Fruit fly (Drosophila melanogaster) whole organism, embryonic: ENCODE data around the gene in.
A peak's percentile ranks its signal among the peaks of the same experiment; 100 is the strongest.

Experiments
- Atf-2 ChIP-seq: fragments of 200-800 bp; sonication (Bioruptor generic); optimal IDR thresholded peaks from 2 replicates; lab custom pipeline; 2016; ENCODE audit warnings: missing biosample characterization, missing genetic modification characterization
- Atf6 ChIP-seq: fragments of 200-800 bp; sonication (Bioruptor generic); IDR thresholded peaks from 2 replicates; pipeline ENCODE4 v1.3.6; 2022; ENCODE audit warnings: missing biosample characterization, missing genetic modification characterization
- CG10209 ChIP-seq: fragments of 200-800 bp; sonication (Bioruptor generic); optimal IDR thresholded peaks from 3 replicates; lab custom pipeline; 2017; ENCODE audit warnings: missing biosample characterization, mild to moderate bottlenecking, missing genetic modification characterization, missing genetic modification reagents
- CG11504 ChIP-seq: fragments of 200-800 bp; sonication (Bioruptor generic); optimal IDR thresholded peaks from 3 replicates; lab custom pipeline; 2019; ENCODE audit warnings: missing biosample characterization, mild to moderate bottlenecking, missing genetic modification characterization, moderate library complexity
- CG11723 ChIP-seq: fragments of 200-800 bp; sonication (Bioruptor generic); optimal IDR thresholded peaks from 2 replicates; lab custom pipeline; 2017; ENCODE audit warnings: missing biosample characterization, mild to moderate bottlenecking, missing genetic modification characterization
- CG12155 ChIP-seq: fragments of 200-800 bp; sonication (Bioruptor generic); optimal IDR thresholded peaks from 3 replicates; lab custom pipeline; 2016; ENCODE audit warnings: missing biosample characterization, missing genetic modification characterization
- CG14014 ChIP-seq: fragments of 200-800 bp; sonication (Bioruptor generic); IDR thresholded peaks from 2 replicates; pipeline ENCODE4 v1.3.6; 2022; ENCODE audit warnings: missing biosample characterization, missing genetic modification characterization
- CG14441 ChIP-seq: fragments of 200-800 bp; sonication (Bioruptor generic); IDR thresholded peaks from 2 replicates; pipeline ENCODE4 v1.3.6; 2022; ENCODE audit warnings: missing biosample characterization, missing genetic modification characterization
- CG15073 ChIP-seq: fragments of 200-800 bp; sonication (Bioruptor generic); optimal IDR thresholded peaks from 2 replicates; lab custom pipeline; 2016; ENCODE audit warnings: missing biosample characterization, missing genetic modification characterization
- CG15479 ChIP-seq: fragments of 200-800 bp; sonication (Bioruptor generic); optimal IDR thresholded peaks from 3 replicates; lab custom pipeline; 2019; ENCODE audit warnings: missing biosample characterization, mild to moderate bottlenecking, missing genetic modification characterization, moderate library complexity
- CG15514 ChIP-seq: fragments of 200-800 bp; sonication (Bioruptor generic); optimal IDR thresholded peaks from 3 replicates; lab custom pipeline; 2017; ENCODE audit warnings: missing biosample characterization, missing genetic modification characterization, mild to moderate bottlenecking, moderate library complexity, missing genetic modification reagents
- CG17328 ChIP-seq: fragments of 200-800 bp; sonication (Bioruptor generic); IDR thresholded peaks from 2 replicates; pipeline ENCODE4 v1.3.6; 2022; ENCODE audit warnings: missing biosample characterization, missing genetic modification characterization
- CG17385 ChIP-seq: fragments of 200-800 bp; sonication (Bioruptor generic); optimal IDR thresholded peaks from 3 replicates; lab custom pipeline; 2018; ENCODE audit warnings: missing biosample characterization, mild to moderate bottlenecking, missing genetic modification characterization
- CG17829 ChIP-seq: fragments of 200-800 bp; optimal IDR thresholded peaks from 2 replicates; lab custom pipeline; 2019; ENCODE audit warnings: missing biosample characterization, mild to moderate bottlenecking, missing genetic modification characterization, moderate library complexity
- CG17912 ChIP-seq: fragments of 200-800 bp; sonication (Bioruptor generic); optimal IDR thresholded peaks from 2 replicates; lab custom pipeline; 2018; ENCODE audit warnings: missing biosample characterization, mild to moderate bottlenecking, missing genetic modification characterization
- CG2129 ChIP-seq: fragments of 200-800 bp; sonication (Bioruptor generic); IDR thresholded peaks from 2 replicates; pipeline ENCODE4 v1.3.6; 2022; ENCODE audit warnings: missing biosample characterization, missing genetic modification characterization; ENCODE audit not compliant: partially characterized antibody
- CG30431 ChIP-seq: fragments of 200-800 bp; sonication (Bioruptor generic); optimal IDR thresholded peaks from 2 replicates; lab custom pipeline; 2017; ENCODE audit warnings: missing biosample characterization, missing genetic modification characterization
- CG31224 ChIP-seq: fragments of 200-800 bp; sonication (Bioruptor generic); IDR thresholded peaks from 2 replicates; pipeline ENCODE4 v1.3.6; 2022; ENCODE audit warnings: missing biosample characterization, missing genetic modification characterization
- CG32532 ChIP-seq: fragments of 200-800 bp; sonication (Bioruptor generic); IDR thresholded peaks from 2 replicates; pipeline ENCODE4 v1.3.6; 2022; ENCODE audit warnings: missing biosample characterization, missing genetic modification characterization
- CG32772 ChIP-seq: fragments of 200-800 bp; sonication (Bioruptor generic); IDR thresholded peaks from 2 replicates; pipeline ENCODE4 v1.3.6; 2022; ENCODE audit warnings: missing biosample characterization, missing genetic modification characterization
- CG34224 ChIP-seq: fragments of 200-800 bp; sonication (Bioruptor generic); IDR thresholded peaks from 3 replicates; pipeline ENCODE4 v1.3.6; 2022; ENCODE audit warnings: missing biosample characterization, missing genetic modification characterization; ENCODE audit not compliant: partially characterized antibody
- CG43689 ChIP-seq: fragments of 200-800 bp; sonication (Bioruptor generic); IDR thresholded peaks from 2 replicates; pipeline ENCODE4 v1.3.6; 2022; ENCODE audit warnings: missing biosample characterization, missing genetic modification characterization
- CG6175 ChIP-seq: fragments of 200-800 bp; sonication (Bioruptor generic); IDR thresholded peaks from 3 replicates; pipeline ENCODE4 v1.3.6; 2022; ENCODE audit warnings: missing biosample characterization, missing genetic modification characterization
- CG7556 ChIP-seq: fragments of 200-800 bp; sonication (Bioruptor generic); optimal IDR thresholded peaks from 2 replicates; lab custom pipeline; 2017; ENCODE audit warnings: missing biosample characterization, mild to moderate bottlenecking, missing genetic modification characterization
- CG7839 ChIP-seq: fragments of 200-800 bp; sonication (Bioruptor generic); optimal IDR thresholded peaks from 3 replicates; lab custom pipeline; 2018; ENCODE audit warnings: missing biosample characterization, mild to moderate bottlenecking, missing genetic modification characterization, moderate library complexity
- CG7928 ChIP-seq: fragments of 200-800 bp; sonication (Bioruptor generic); optimal IDR thresholded peaks from 2 replicates; lab custom pipeline; 2017; ENCODE audit warnings: missing biosample characterization, mild to moderate bottlenecking, missing genetic modification characterization
- Dfd ChIP-seq, 2 experiments: fragments of >200 bp; optimal IDR thresholded peaks; 2 replicates each; lab custom pipeline; 2017; ENCODE audit warnings: missing biosample characterization in 2 of 2, missing genetic modification characterization in 2 of 2
- Doc2 ChIP-seq: fragments of 200-800 bp; sonication (Bioruptor generic); IDR thresholded peaks from 2 replicates; pipeline ENCODE4 v1.3.6; 2022; ENCODE audit warnings: missing biosample characterization, missing genetic modification characterization
- Doc3 ChIP-seq: fragments of 200-800 bp; sonication (Bioruptor generic); IDR thresholded peaks from 3 replicates; pipeline ENCODE4 v1.3.6; 2022; ENCODE audit warnings: missing biosample characterization, missing genetic modification characterization; ENCODE audit not compliant: partially characterized antibody
- Eip74EF ChIP-seq, 2 experiments: fragments of 200-800 bp in 1 of 2; fragments of >200 bp in 1 of 2; sonication (Bioruptor generic) in 1 of 2; optimal IDR thresholded peaks; 2 replicates each; lab custom pipeline; 2017 to 2019; ENCODE audit warnings: missing biosample characterization in 2 of 2, missing genetic modification characterization in 2 of 2, mild to moderate bottlenecking in 1 of 2, moderate library complexity in 1 of 2
- Hr51 ChIP-seq, 2 experiments: fragments of 200-800 bp; sonication (Bioruptor generic); optimal IDR thresholded peaks; 2 replicates in 1 of 2; 3 replicates in 1 of 2; lab custom pipeline; 2016 to 2018; ENCODE audit warnings: missing biosample characterization in 2 of 2, missing genetic modification characterization in 2 of 2, mild to moderate bottlenecking in 1 of 2, moderate library complexity in 1 of 2
- Jarid2 ChIP-seq: fragments of 200-800 bp; sonication (Bioruptor generic); optimal IDR thresholded peaks from 3 replicates; lab custom pipeline; 2017; ENCODE audit warnings: mild to moderate bottlenecking, missing biosample characterization, missing genetic modification reagents, missing genetic modification characterization
- Max ChIP-seq: fragments of 200-800 bp; sonication (Bioruptor generic); optimal IDR thresholded peaks from 2 replicates; lab custom pipeline; 2016; ENCODE audit warnings: missing biosample characterization, mild to moderate bottlenecking, missing genetic modification characterization
- PHDP ChIP-seq: fragments of 200-800 bp; sonication (Bioruptor generic); optimal IDR thresholded peaks from 3 replicates; lab custom pipeline; 2018; ENCODE audit warnings: missing biosample characterization, mild to moderate bottlenecking, missing genetic modification characterization, moderate library complexity
- Side ChIP-seq: fragments of 200-800 bp; sonication (Bioruptor generic); optimal IDR thresholded peaks from 2 replicates; lab custom pipeline; 2016; ENCODE audit warnings: missing biosample characterization, missing genetic modification characterization
- Spps ChIP-seq: fragments of 200-800 bp; sonication (Bioruptor generic); optimal IDR thresholded peaks from 2 replicates; lab custom pipeline; 2018; ENCODE audit warnings: missing biosample characterization, mild to moderate bottlenecking, missing genetic modification characterization
- Stat92E ChIP-seq, 3 experiments: fragments of >200 bp in 2 of 3; fragments of 200-800 bp in 1 of 3; sonication (Bioruptor generic) in 1 of 3; optimal IDR thresholded peaks; 2 replicates each; lab custom pipeline; 2017 to 2019; ENCODE audit warnings: missing biosample characterization in 3 of 3, missing genetic modification characterization in 3 of 3, mild to moderate bottlenecking in 1 of 3, moderate library complexity in 1 of 3
- da ChIP-seq: fragments of 200-800 bp; sonication (Bioruptor generic); optimal IDR thresholded peaks from 2 replicates; lab custom pipeline; 2016; ENCODE audit warnings: missing biosample characterization, missing genetic modification characterization
- dpn ChIP-seq, 2 experiments: fragments of 200-800 bp; sonication (Bioruptor generic); optimal IDR thresholded peaks; 3 replicates each; lab custom pipeline; 2016; ENCODE audit warnings: missing biosample characterization in 2 of 2, missing genetic modification characterization in 2 of 2
- dysf ChIP-seq: fragments of 200-800 bp; sonication (Bioruptor generic); IDR thresholded peaks from 3 replicates; pipeline ENCODE4 v1.3.6; 2022; ENCODE audit warnings: missing biosample characterization, missing genetic modification characterization
- esg ChIP-seq: fragments of 200-800 bp; sonication (Bioruptor generic); conservative IDR thresholded peaks from 2 replicates; pipeline ENCODE4 v1.3.6; 2022; ENCODE audit warnings: missing biosample characterization, missing genetic modification characterization
- ken ChIP-seq: fragments of 200-800 bp; sonication (Bioruptor generic); IDR thresholded peaks from 3 replicates; pipeline ENCODE4 v1.3.6; 2022; ENCODE audit warnings: missing biosample characterization, missing genetic modification characterization
- oc ChIP-seq: fragments of 200-800 bp; sonication (Bioruptor generic); optimal IDR thresholded peaks from 2 replicates; lab custom pipeline; 2018; ENCODE audit warnings: missing biosample characterization, mild to moderate bottlenecking, missing genetic modification characterization, moderate library complexity
- rib ChIP-seq: fragments of 200-800 bp; sonication (Bioruptor generic); IDR thresholded peaks from 2 replicates; pipeline ENCODE4 v1.3.6; 2022; ENCODE audit warnings: missing biosample characterization, missing genetic modification characterization
- sd ChIP-seq: fragments of 200-800 bp; sonication (Bioruptor generic); optimal IDR thresholded peaks from 3 replicates; lab custom pipeline; 2018; ENCODE audit warnings: missing biosample characterization, mild to moderate bottlenecking, missing genetic modification characterization, moderate library complexity
- sens ChIP-seq: fragments of 200-800 bp; sonication (Bioruptor generic); peaks from one replicate; lab custom pipeline; 2016; ENCODE audit warnings: missing biosample characterization, missing genetic modification characterization
- sisA ChIP-seq: fragments of 200-800 bp; sonication (Bioruptor generic); IDR thresholded peaks from 2 replicates; pipeline ENCODE4 v1.3.6; 2022; ENCODE audit warnings: missing biosample characterization, missing genetic modification characterization
- tna ChIP-seq: fragments of 200-800 bp; sonication (Bioruptor generic); IDR thresholded peaks from 2 replicates; pipeline ENCODE4 v1.3.6; 2022; ENCODE audit warnings: missing biosample characterization, missing genetic modification characterization; ENCODE audit not compliant: partially characterized antibody
- vnd ChIP-seq: fragments of 200-800 bp; sonication (Bioruptor generic); IDR thresholded peaks from 3 replicates; pipeline ENCODE4 v1.3.6; 2022; ENCODE audit warnings: missing biosample characterization, missing genetic modification characterization; ENCODE audit not compliant: partially characterized antibody
- vvl ChIP-seq: fragments of 200-800 bp; sonication (Bioruptor generic); IDR thresholded peaks from 2 replicates; pipeline ENCODE4 v1.3.6; 2022; ENCODE audit warnings: missing biosample characterization, missing genetic modification characterization

in gene

dm6 chr3L:20366674-20367372 is at the start of gene in, which contains the start of gene Toll-9:
Gene in (plus strand): TSS chr3L:20367198.
Gene Toll-9 (minus strand): TSS chr3L:20366724.
- no peak for TF ChIP-seq CG43689 (GFP tag; lab: Robert Waterston, UW)
- TF ChIP-seq CG11723 (GFP tag; lab: Kevin White, UChicago) = no peak
- 0 out of 2 replicates have a peak, but pooled peaks have one; percentile 10 for TF ChIP-seq vvl (GFP tag; lab: Robert Waterston, UW)
- TF ChIP-seq CG34224 = no peak
- TF ChIP-seq CG2129 = no peak
- TF ChIP-seq CG17829 (tag; lab: Kevin White, UChicago) = no peak
- TF ChIP-seq CG17328 (GFP tag; lab: Robert Waterston, UW) = no peak
- peak; percentile 50 for TF ChIP-seq Jarid2
- TF ChIP-seq CG30431 (GFP tag; lab: Kevin White, UChicago) = no peak
- no peak for TF ChIP-seq CG31224
- TF ChIP-seq rib = no peak
- no peak for TF ChIP-seq vnd
- no peak for TF ChIP-seq Max (GFP tag; lab: Kevin White, UChicago)
- TF ChIP-seq PHDP = no peak
- no peak for TF ChIP-seq Eip74EF (GFP tag; optimal IDR thresholded peaks at IDR 0.05; lab: Kevin White, UChicago)
- no peak for TF ChIP-seq CG7928 (GFP tag; lab: Kevin White, UChicago)
- no peak for TF ChIP-seq CG10209 (GFP tag; lab: Kevin White, UChicago)
- peak; percentile 51 for TF ChIP-seq sd
- TF ChIP-seq CG14014 (GFP tag; lab: Robert Waterston, UW) = no peak
- no peak for TF ChIP-seq dysf (GFP tag; lab: Robert Waterston, UW)
- TF ChIP-seq Doc2 = no peak
- TF ChIP-seq CG12155 (GFP tag; lab: Kevin White, UChicago) = no peak
- TF ChIP-seq Atf6 = no peak
- no peak for TF ChIP-seq CG15073 (GFP tag; lab: Kevin White, UChicago)
- no peak for TF ChIP-seq esg
- no peak for TF ChIP-seq Spps
- no peak for TF ChIP-seq Doc3 (GFP tag; lab: Robert Waterston, UW)
- TF ChIP-seq CG7556 (GFP tag; lab: Kevin White, UChicago) = no peak
- TF ChIP-seq Atf-2 (GFP tag; lab: Kevin White, UChicago) = no peak
- no peak for TF ChIP-seq Hr51 (GFP tag; optimal IDR thresholded peaks at IDR 0.05; lab: Kevin White, UChicago)
- no peak for TF ChIP-seq sisA (GFP tag; lab: Robert Waterston, UW)
- no peak for TF ChIP-seq CG11504 (tag; lab: Kevin White, UChicago)
- TF ChIP-seq CG17912 (GFP tag; lab: Kevin White, UChicago) = no peak
- no peak for TF ChIP-seq CG15479
- no peak for TF ChIP-seq CG14441
- no peak for TF ChIP-seq Stat92E (GFP tag; optimal IDR thresholded peaks at IDR 0.05; lab: Kevin White, UChicago)
- TF ChIP-seq Side (GFP tag; lab: Kevin White, UChicago) = no peak
- TF ChIP-seq da (GFP tag; lab: Kevin White, UChicago) = no peak
- no peak for TF ChIP-seq CG32772 (GFP tag; lab: Robert Waterston, UW)
- no peak for TF ChIP-seq oc (tag; lab: Kevin White, UChicago)
- TF ChIP-seq CG6175 = no peak
- TF ChIP-seq dpn (GFP tag; optimal IDR thresholded peaks at IDR 0.05; lab: Kevin White, UChicago) = no peak
- TF ChIP-seq ken (GFP tag; lab: Robert Waterston, UW) = no peak
- peak; percentile 59 for TF ChIP-seq sens (GFP tag; lab: Kevin White, UChicago)
- TF ChIP-seq CG32532 (GFP tag; lab: Robert Waterston, UW) = no peak
- no peak for TF ChIP-seq CG7839 (tag; lab: Kevin White, UChicago)
- no peak for TF ChIP-seq tna
- TF ChIP-seq CG15514 (GFP tag; lab: Kevin White, UChicago) = no peak
- TF ChIP-seq CG17385 = no peak
- TF ChIP-seq Dfd (GFP tag; optimal IDR thresholded peaks at IDR 0.05; lab: Kevin White, UChicago) = no peak
